Fruit fly (Drosophila melanogaster) whole organism, adult: ENCODE data around the gene RpL37A.
A peak's percentile ranks its signal among the peaks of the same experiment; 100 is the strongest.

Experiments used
- CG1620 ChIP-seq: fragments of 200-800 bp; sonication (Bioruptor generic); optimal IDR thresholded peaks from 2 replicates; lab custom pipeline; 2016; ENCODE audit warnings: missing biosample characterization, missing genetic modification characterization
- CG33017 ChIP-seq: fragments of 200-800 bp; sonication (Bioruptor generic); optimal IDR thresholded peaks from 2 replicates; lab custom pipeline; 2018; ENCODE audit warnings: missing biosample characterization, mild to moderate bottlenecking, missing genetic modification characterization, moderate library complexity
- CG7101 ChIP-seq: fragments of 200-800 bp; sonication (Bioruptor generic); optimal IDR thresholded peaks from 2 replicates; lab custom pipeline; 2018; ENCODE audit warnings: missing biosample characterization, mild to moderate bottlenecking, missing genetic modification characterization, moderate library complexity
- Mnt ChIP-seq: fragments of 200-800 bp; sonication (Bioruptor generic); optimal IDR thresholded peaks from 2 replicates; lab custom pipeline; 2016; ENCODE audit warnings: missing biosample characterization, mild to moderate bottlenecking, missing genetic modification characterization
- cnc ChIP-seq, 2 experiments: fragments of >200 bp; optimal IDR thresholded peaks; 2 replicates each; lab custom pipeline; 2017
- kay ChIP-seq: fragments of 200-800 bp; sonication (Bioruptor generic); peaks from one replicate; lab custom pipeline; 2016; ENCODE audit warnings: missing biosample characterization, missing genetic modification characterization, borderline replicate concordance

DNA sequence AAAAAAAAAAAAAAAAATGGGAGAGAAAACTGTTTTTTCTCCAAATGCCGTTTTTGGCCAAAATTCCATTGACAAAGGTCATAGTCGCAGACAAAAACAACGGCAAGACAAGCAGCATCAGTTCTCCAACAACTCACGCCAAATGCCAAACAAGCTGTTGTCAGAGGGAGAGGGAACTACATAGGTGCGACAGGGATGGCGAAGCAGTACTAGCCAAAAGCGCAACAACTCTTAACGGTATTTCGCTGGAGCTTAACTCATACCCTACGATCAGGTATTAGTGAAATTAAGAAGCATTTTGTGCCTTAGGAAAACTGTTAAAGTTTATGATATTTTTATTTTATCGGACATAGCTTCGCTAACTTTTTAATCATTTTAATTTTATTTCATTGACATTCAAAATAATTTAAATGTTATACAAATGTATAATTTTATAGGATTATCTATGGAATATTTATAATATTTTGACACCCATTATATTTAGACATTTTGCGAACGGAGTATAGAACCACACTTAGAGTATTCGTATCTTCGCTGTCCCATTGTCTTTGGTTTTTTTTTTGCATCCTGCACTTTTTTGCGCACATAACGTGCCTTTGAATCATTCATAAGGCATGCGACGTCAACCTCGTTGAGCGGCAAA, 9.6 kb downstream of the RpL37A start:
- TF ChIP-seq CG1620 (GFP tag; lab: Kevin White, UChicago) (no peak), cnc (optimal IDR thresholded peaks at IDR 0.05; lab: Kevin White, UChicago) (no peak), kay (GFP tag; lab: Kevin White, UChicago) (peak; percentile 9), CG33017 (no peak), CG7101 (tag; lab: Kevin White, UChicago) (no peak), Mnt (GFP tag; lab: Kevin White, UChicago) (no peak)
